Worm (Caenorhabditis elegans) whole organism, young adult: ENCODE data around the gene T04C12.7.

Source experiments
- F55B11.4 ChIP-seq: sonication (generic microtip); optimal IDR thresholded peaks from 2 replicates; lab custom pipeline; 2016; ENCODE audit warnings: missing compliant biosample characterization, missing genetic modification characterization, borderline replicate concordance; ENCODE audit not compliant: insufficient read depth
- K11D2.4 ChIP-seq: fragments of 200-800 bp; sonication (Bioruptor generic); IDR thresholded peaks from 2 replicates; pipeline ENCODE4 v1.3.6; 2022; ENCODE audit warnings: missing genetic modification reagents, missing genetic modification characterization, missing compliant biosample characterization
- K12H6.12 ChIP-seq: fragments of 200-800 bp; sonication (Bioruptor generic); optimal IDR thresholded peaks from 2 replicates; lab custom pipeline; 2018; ENCODE audit warnings: mild to moderate bottlenecking, missing genetic modification characterization, missing compliant biosample characterization
- Y53F4B.3 ChIP-seq: fragments of 200-800 bp; sonication (Bioruptor generic); IDR thresholded peaks from 2 replicates; pipeline ENCODE4 v1.3.6; 2022; ENCODE audit warnings: missing genetic modification reagents, missing genetic modification characterization, missing compliant biosample characterization
- Y79H2A.3 ChIP-seq: fragments of 200-800 bp; sonication (Bioruptor generic); conservative IDR thresholded peaks from 2 replicates; pipeline ENCODE4 v1.3.6; 2022; ENCODE audit warnings: missing genetic modification reagents, missing genetic modification characterization, missing compliant biosample characterization
- athp-1 ChIP-seq: sonication (generic microtip); optimal IDR thresholded peaks from 2 replicates; lab custom pipeline; 2017; ENCODE audit warnings: mild to moderate bottlenecking, missing genetic modification characterization, missing compliant biosample characterization
- attf-5 ChIP-seq: fragments of 200-800 bp; sonication (Bioruptor generic); optimal IDR thresholded peaks from 2 replicates; lab custom pipeline; 2018; ENCODE audit warnings: mild to moderate bottlenecking, missing genetic modification characterization, missing compliant biosample characterization
- bed-2 ChIP-seq: fragments of 200-800 bp; sonication (Bioruptor generic); IDR thresholded peaks from 2 replicates; pipeline ENCODE4 v1.3.6; 2022; ENCODE audit warnings: missing genetic modification reagents, missing genetic modification characterization, missing compliant biosample characterization
- ceh-100 ChIP-seq: fragments of 200-800 bp; sonication (Bioruptor generic); IDR thresholded peaks from 2 replicates; pipeline ENCODE4 v1.3.6; 2022; ENCODE audit warnings: missing genetic modification reagents, missing genetic modification characterization, missing compliant biosample characterization
- ceh-27 ChIP-seq: fragments of 200-800 bp; sonication (Bioruptor generic); optimal IDR thresholded peaks from 2 replicates; lab custom pipeline; 2018; ENCODE audit warnings: mild to moderate bottlenecking, missing genetic modification characterization, moderate library complexity, missing compliant biosample characterization
- ceh-91 ChIP-seq: fragments of 200-800 bp; sonication (Bioruptor generic); IDR thresholded peaks from 2 replicates; pipeline ENCODE4 v1.3.6; 2022; ENCODE audit warnings: missing genetic modification reagents, missing genetic modification characterization, missing compliant biosample characterization
- die-1 ChIP-seq: sonication (generic microtip); optimal IDR thresholded peaks from 2 replicates; lab custom pipeline; 2016; ENCODE audit warnings: missing genotype, mild to moderate bottlenecking, missing genetic modification characterization, missing compliant biosample characterization
- dox-1 ChIP-seq: fragments of 200-800 bp; sonication (Bioruptor generic); IDR thresholded peaks from 2 replicates; pipeline ENCODE4 v1.3.6; 2022; ENCODE audit warnings: missing genetic modification reagents, missing genetic modification characterization, missing compliant biosample characterization
- dpff-1 ChIP-seq: sonication (generic microtip); optimal IDR thresholded peaks from 2 replicates; lab custom pipeline; 2017; ENCODE audit warnings: mild to moderate bottlenecking, missing genetic modification characterization, missing compliant biosample characterization
- efl-1 ChIP-seq: fragments of 150-350 bp; optimal IDR thresholded peaks from 2 replicates; lab custom pipeline; 2014; ENCODE audit warnings: missing biosample characterization, missing genetic modification reagents, missing genetic modification characterization
- egl-18 ChIP-seq: fragments of 200-800 bp; sonication (Bioruptor generic); IDR thresholded peaks from 2 replicates; pipeline ENCODE4 v1.3.6; 2022; ENCODE audit warnings: missing genetic modification reagents, missing genetic modification characterization, missing compliant biosample characterization
- him-1 ChIP-seq: sonication (generic microtip); optimal IDR thresholded peaks from 2 replicates; lab custom pipeline; 2016; ENCODE audit warnings: missing genotype, missing genetic modification reagents, missing genetic modification characterization, missing compliant biosample characterization
- hlh-26 ChIP-seq: fragments of 200-800 bp; sonication (Bioruptor generic); conservative IDR thresholded peaks from 2 replicates; pipeline ENCODE4 v1.3.6; 2022; ENCODE audit warnings: missing genetic modification reagents, missing genetic modification characterization, missing compliant biosample characterization
- hmg-20 ChIP-seq: fragments of 200-800 bp; sonication (Bioruptor generic); IDR thresholded peaks from 2 replicates; pipeline ENCODE4 v1.3.6; 2022; ENCODE audit warnings: missing genetic modification reagents, missing genetic modification characterization, missing compliant biosample characterization
- hsf-1 ChIP-seq: fragments of 200-800 bp; sonication (Bioruptor generic); IDR thresholded peaks from 2 replicates; pipeline ENCODE4 v1.3.6; 2022; ENCODE audit warnings: missing genetic modification reagents, missing genetic modification characterization, missing compliant biosample characterization
- lin-35 ChIP-seq, 3 experiments: fragments of 150-350 bp in 2 of 3; sonication (generic microtip) in 1 of 3; optimal IDR thresholded peaks; 2 replicates each; lab custom pipeline; 2014 to 2018; ENCODE audit warnings: missing biosample characterization in 3 of 3, missing genetic modification characterization in 3 of 3, missing genetic modification reagents in 3 of 3
- lin-54 ChIP-seq: fragments of 200-800 bp; sonication (Bioruptor generic); optimal IDR thresholded peaks from 2 replicates; lab custom pipeline; 2018; ENCODE audit warnings: mild to moderate bottlenecking, missing genetic modification characterization, missing compliant biosample characterization
- lir-1 ChIP-seq: fragments of 200-800 bp; sonication (Bioruptor generic); conservative IDR thresholded peaks from 2 replicates; pipeline ENCODE4 v1.3.6; 2022; ENCODE audit warnings: missing genetic modification reagents, missing genetic modification characterization, missing compliant biosample characterization
- madf-6 ChIP-seq: fragments of 200-800 bp; sonication (Bioruptor generic); IDR thresholded peaks from 2 replicates; pipeline ENCODE4 v1.3.6; 2022; ENCODE audit warnings: missing genetic modification reagents, missing genetic modification characterization, missing compliant biosample characterization
- madf-8 ChIP-seq: fragments of 200-800 bp; sonication (Bioruptor generic); conservative IDR thresholded peaks from 2 replicates; pipeline ENCODE4 v1.3.6; 2022; ENCODE audit warnings: missing genetic modification reagents, missing genetic modification characterization, missing compliant biosample characterization
- mcd-1 ChIP-seq: fragments of 200-800 bp; sonication (Bioruptor generic); IDR thresholded peaks from 2 replicates; pipeline ENCODE4 v1.3.6; 2022; ENCODE audit warnings: missing genetic modification reagents, missing genetic modification characterization, missing compliant biosample characterization
- nfya-2 ChIP-seq: fragments of 200-800 bp; sonication (Bioruptor generic); IDR thresholded peaks from 2 replicates; pipeline ENCODE4 v1.3.6; 2022; ENCODE audit warnings: missing genetic modification reagents, missing genetic modification characterization, missing compliant biosample characterization
- nfyb-1 ChIP-seq: fragments of 200-800 bp; sonication (Bioruptor generic); IDR thresholded peaks from 2 replicates; pipeline ENCODE4 v1.3.6; 2022; ENCODE audit warnings: missing genetic modification reagents, missing genetic modification characterization, missing compliant biosample characterization
- nhr-179 ChIP-seq: sonication (generic microtip); optimal IDR thresholded peaks from 2 replicates; lab custom pipeline; 2016; ENCODE audit warnings: mild to moderate bottlenecking, missing genetic modification characterization, missing compliant biosample characterization
- pbrm-1 ChIP-seq: fragments of 200-800 bp; sonication (Bioruptor generic); IDR thresholded peaks from 2 replicates; pipeline ENCODE4 v1.3.6; 2022; ENCODE audit warnings: missing genetic modification reagents, missing genetic modification characterization, missing compliant biosample characterization
- rec-8 ChIP-seq, 2 experiments: sonication (generic microtip); optimal IDR thresholded peaks; 2 replicates each; lab custom pipeline; 2016; ENCODE audit warnings: mild to moderate bottlenecking in 2 of 2, missing genetic modification characterization in 2 of 2, missing genetic modification reagents in 2 of 2, missing genotype in 2 of 2, missing biosample characterization in 1 of 2, missing compliant biosample characterization in 1 of 2, moderate library complexity in 1 of 2
- rpc-1 ChIP-seq, 2 experiments: fragments of 150-350 bp in 1 of 2; sonication (generic microtip) in 1 of 2; optimal IDR thresholded peaks; 2 replicates each; lab custom pipeline; 2014 to 2018; ENCODE audit warnings: missing biosample characterization in 1 of 2, missing genetic modification characterization in 1 of 2, missing genetic modification reagents in 1 of 2, missing genotype in 1 of 2
- sdz-38 ChIP-seq: sonication (generic microtip); optimal IDR thresholded peaks from 2 replicates; lab custom pipeline; 2016; ENCODE audit warnings: missing genotype, missing genetic modification characterization, missing compliant biosample characterization
- snpc-1.3 ChIP-seq: sonication (generic microtip); optimal IDR thresholded peaks from 2 replicates; lab custom pipeline; 2017; ENCODE audit warnings: missing genetic modification characterization, mild to moderate bottlenecking, missing compliant biosample characterization, antibody characterized with exemption, moderate library complexity, missing genotype, missing genetic modification reagents; ENCODE audit not compliant: insufficient read depth
- somi-1 ChIP-seq: fragments of 200-800 bp; sonication (Bioruptor generic); optimal IDR thresholded peaks from 2 replicates; lab custom pipeline; 2018; ENCODE audit warnings: mild to moderate bottlenecking, missing genetic modification characterization, missing compliant biosample characterization
- sptf-2 ChIP-seq: fragments of 200-800 bp; sonication (Bioruptor generic); optimal IDR thresholded peaks from 2 replicates; lab custom pipeline; 2018; ENCODE audit warnings: mild to moderate bottlenecking, missing genetic modification characterization, missing compliant biosample characterization
- tbx-9 ChIP-seq: sonication (generic microtip); optimal IDR thresholded peaks from 2 replicates; lab custom pipeline; 2016; ENCODE audit warnings: borderline replicate concordance, missing genetic modification characterization, inconsistent platforms, missing compliant biosample characterization
- unc-130 ChIP-seq: sonication (generic microtip); optimal IDR thresholded peaks from 2 replicates; lab custom pipeline; 2016; ENCODE audit warnings: missing genetic modification reagents, missing genetic modification characterization, missing compliant biosample characterization
- xnd-1 ChIP-seq: sonication (generic microtip); optimal IDR thresholded peaks from 2 replicates; lab custom pipeline; 2016; ENCODE audit warnings: missing genotype, missing genetic modification reagents, missing genetic modification characterization, missing compliant biosample characterization
- ztf-25 ChIP-seq: fragments of 200-800 bp; sonication (Bioruptor generic); IDR thresholded peaks from 2 replicates; pipeline ENCODE4 v1.3.6; 2022; ENCODE audit warnings: missing genetic modification reagents, missing genetic modification characterization, missing compliant biosample characterization
- ztf-26 ChIP-seq: sonication (generic microtip); optimal IDR thresholded peaks from 2 replicates; lab custom pipeline; 2017; ENCODE audit warnings: missing genetic modification characterization, missing compliant biosample characterization
- ztf-28 ChIP-seq: fragments of 200-800 bp; sonication (Bioruptor generic); IDR thresholded peaks from 2 replicates; pipeline ENCODE4 v1.3.6; 2022; ENCODE audit warnings: missing genetic modification reagents, missing genetic modification characterization, missing compliant biosample characterization

Gene T04C12.7

DNA sequence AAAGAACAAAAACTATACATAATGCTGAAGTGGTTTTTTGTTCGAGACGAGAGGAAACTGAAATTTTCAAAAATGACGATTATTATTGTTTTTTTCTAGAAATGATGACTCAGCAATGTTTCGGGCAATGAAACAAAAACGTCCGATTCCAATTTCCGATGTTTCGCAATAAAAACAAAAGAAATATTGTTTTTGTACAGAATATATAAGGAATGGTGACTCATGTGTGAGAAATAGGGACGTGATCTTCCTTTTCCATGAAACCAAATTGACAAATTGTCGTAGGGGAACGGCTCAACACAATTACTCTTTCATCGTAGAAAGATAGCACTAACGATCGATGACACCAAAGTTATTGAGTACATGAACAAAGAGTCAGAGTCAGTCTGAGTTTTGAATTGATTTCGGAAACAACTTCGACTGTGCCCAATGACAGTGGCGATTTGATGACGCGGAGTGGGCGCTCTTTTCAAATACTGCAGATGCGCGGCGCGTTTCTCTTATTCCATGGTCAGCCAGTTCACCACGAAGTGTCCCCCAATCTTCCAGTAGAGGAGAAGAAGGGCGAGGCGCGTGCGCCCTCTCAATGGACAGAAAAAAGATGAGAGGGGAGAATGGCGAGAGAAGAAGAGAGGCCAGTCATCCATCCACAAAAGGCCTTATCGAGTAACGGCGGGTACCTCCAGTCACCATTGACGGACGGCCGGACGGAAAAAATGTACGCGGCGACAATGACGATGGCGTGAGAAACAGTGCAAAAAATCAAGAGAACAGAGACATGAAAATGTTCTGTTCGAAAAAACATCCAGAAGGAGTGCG lies 21.5 kb downstream of the T04C12.7 start (continued):
- TF ChIP-seq hmg-20 (GFP tag; lab: Robert Waterston, UW) (no peak), Y53F4B.3 (GFP tag; lab: Robert Waterston, UW) (no peak), K12H6.12 (peak; percentile 31), ceh-91 (no peak), athp-1 (tag; lab: Kevin White, UChicago) (no peak), hlh-26 (GFP tag; lab: Robert Waterston, UW) (no peak), somi-1 (GFP tag; lab: Kevin White, UChicago) (peak; percentile 23), nfyb-1 (peak; percentile 37; the same call in 1 of the 2 replicates), rpc-1 (optimal IDR thresholded peaks at IDR 0.05; lab: Kevin White, UChicago) (no peak), rpc-1 (tag; optimal IDR thresholded peaks at IDR 0.05; lab: Kevin White, UChicago) (no peak), sdz-38 (tag; lab: Kevin White, UChicago) (no peak), attf-5 (GFP tag; lab: Kevin White, UChicago) (peak; percentile 29), ceh-27 (GFP tag; lab: Kevin White, UChicago) (peak; percentile 73), ztf-28 (GFP tag; lab: Robert Waterston, UW) (0 out of 2 replicates have a peak, but pooled peaks have one; percentile 61), nhr-179 (no peak), Y79H2A.3 (GFP tag; lab: Robert Waterston, UW) (no peak), K11D2.4 (GFP tag; lab: Robert Waterston, UW) (no peak), sptf-2 (GFP tag; lab: Kevin White, UChicago) (no peak), efl-1 (GFP tag; lab: Kevin White, UChicago) (no peak)

DNA sequence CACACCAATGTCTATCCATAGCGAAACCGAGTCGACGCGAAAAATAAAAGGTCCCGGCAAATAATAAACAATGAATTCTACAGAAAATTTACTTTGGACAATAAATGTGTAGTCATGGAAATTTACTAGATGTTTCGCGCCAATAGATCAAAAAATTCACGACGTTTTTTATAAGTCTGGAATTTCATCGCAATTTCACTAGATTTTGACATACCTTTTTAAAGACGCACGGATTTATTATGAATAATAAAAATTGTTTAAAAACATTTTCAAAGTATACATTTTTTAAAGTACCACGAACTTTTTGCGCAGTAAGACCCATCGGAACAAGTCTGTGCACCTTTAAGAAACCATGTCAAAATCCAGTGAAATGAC lies 22.1 kb downstream of the T04C12.7 start:
- TF ChIP-seq efl-1 (GFP tag; lab: Kevin White, UChicago) (peak; percentile 65), lin-35 (GFP tag; optimal IDR thresholded peaks at IDR 0.05; lab: Kevin White, UChicago) (peak in 1 of 3 experiments; percentile 16), K12H6.12 (no peak), madf-6 (GFP tag; lab: Robert Waterston, UW) (peak; percentile 87), madf-8 (GFP tag; lab: Robert Waterston, UW) (peak; percentile 64), dpff-1 (tag; lab: Kevin White, UChicago) (peak; percentile 78), ztf-26 (tag; lab: Kevin White, UChicago) (peak; percentile 11), snpc-1.3 (tag; lab: Kevin White, UChicago) (peak; percentile 6), xnd-1 (tag; lab: Kevin White, UChicago) (peak; percentile 76), nfya-2 (no peak)

DNA sequence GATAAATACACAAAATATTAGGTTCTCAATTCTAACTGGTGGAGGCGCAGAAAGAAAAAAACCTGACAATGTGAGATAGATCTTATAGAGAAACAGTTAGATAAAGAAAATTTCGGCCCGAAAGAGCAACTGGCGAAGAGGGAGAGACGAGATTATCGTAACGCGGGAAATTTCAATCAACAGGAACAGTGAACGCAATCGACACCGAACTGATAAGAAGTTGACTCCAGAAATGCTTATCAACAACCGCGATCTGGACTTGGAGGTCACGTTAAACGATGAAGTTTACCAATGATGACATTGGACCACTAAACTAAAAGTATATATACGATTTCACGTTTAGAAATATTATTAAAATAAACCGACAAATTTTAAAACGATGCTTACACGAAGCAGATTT lies 22.5 kb downstream of the T04C12.7 start:
- peak; percentile 38 for TF ChIP-seq snpc-1.3 (tag; lab: Kevin White, UChicago)
- TF ChIP-seq ceh-27 (GFP tag; lab: Kevin White, UChicago), result peak; percentile 68
- peak; percentile 12 for TF ChIP-seq somi-1 (GFP tag; lab: Kevin White, UChicago)
- TF ChIP-seq ceh-91, result peak; percentile 11; the same call in 1 of the 2 replicates
- TF ChIP-seq bed-2 (GFP tag; lab: Robert Waterston, UW), result 0 out of 2 replicates have a peak, but pooled peaks have one; percentile 48
- TF ChIP-seq mcd-1 (GFP tag; lab: Robert Waterston, UW), result peak; percentile 55
- TF ChIP-seq hsf-1 (GFP tag; lab: Robert Waterston, UW), result peak; percentile 86
- TF ChIP-seq lin-54 (GFP tag; lab: Kevin White, UChicago), result peak; percentile 77
- TF ChIP-seq dox-1, result peak; percentile 65
- TF ChIP-seq ceh-100 (GFP tag; lab: Robert Waterston, UW), result peak; percentile 71
- TF ChIP-seq egl-18 (GFP tag; lab: Robert Waterston, UW), result 0 out of 2 replicates have a peak, but pooled peaks have one; percentile 2
- no peak for TF ChIP-seq ztf-25
- TF ChIP-seq lir-1 (GFP tag; lab: Robert Waterston, UW), result no peak
- TF ChIP-seq unc-130, result peak; percentile 64
- peak; percentile 9; the same call in 1 of the 2 replicates for TF ChIP-seq madf-8 (GFP tag; lab: Robert Waterston, UW)
- no peak for TF ChIP-seq F55B11.4
- TF ChIP-seq attf-5 (GFP tag; lab: Kevin White, UChicago), result no peak
- peak in 1 of 2 experiments; percentile 2 for TF ChIP-seq rec-8 (tag; optimal IDR thresholded peaks at IDR 0.05; lab: Kevin White, UChicago)
- peak; percentile 67 for TF ChIP-seq him-1 (tag; lab: Kevin White, UChicago)
- TF ChIP-seq pbrm-1, result peak; percentile 79
- TF ChIP-seq die-1 (tag; lab: Kevin White, UChicago), result peak; percentile 67
- no peak for TF ChIP-seq tbx-9 (tag; lab: Kevin White, UChicago)
